Fruit fly (Drosophila melanogaster) whole organism, pupa: ENCODE results near the gene CG42579.

ENCODE experiments used
- CG17806 ChIP-seq: fragments of 200-800 bp; sonication (Bioruptor generic); optimal IDR thresholded peaks from 2 replicates; lab custom pipeline; 2018; ENCODE audit warnings: missing biosample characterization, mild to moderate bottlenecking, missing genetic modification characterization, moderate library complexity
- CG32121 ChIP-seq: fragments of 200-800 bp; sonication (Bioruptor generic); IDR thresholded peaks from 2 replicates; pipeline ENCODE4 v1.3.6; 2022; ENCODE audit warnings: missing biosample characterization, missing genetic modification characterization
- D1 ChIP-seq: fragments of 200-800 bp; sonication (Bioruptor generic); optimal IDR thresholded peaks from 2 replicates; lab custom pipeline; 2018; ENCODE audit warnings: missing biosample characterization, mild to moderate bottlenecking, missing genetic modification characterization, moderate library complexity
- EcR ChIP-seq: fragments of 200-800 bp; sonication (Bioruptor generic); optimal IDR thresholded peaks from 3 replicates; lab custom pipeline; 2019; ENCODE audit warnings: missing biosample characterization, missing genetic modification characterization, mild to moderate bottlenecking, moderate library complexity, missing genetic modification reagents
- Ets98B ChIP-seq: fragments of 200-800 bp; sonication (Bioruptor generic); IDR thresholded peaks from 2 replicates; pipeline ENCODE4 v1.3.6; 2022; ENCODE audit warnings: missing biosample characterization, missing genetic modification characterization
- Snoo ChIP-seq: fragments of 200-800 bp; sonication (Bioruptor generic); optimal IDR thresholded peaks from 3 replicates; lab custom pipeline; 2017; ENCODE audit warnings: missing biosample characterization, mild to moderate bottlenecking, missing genetic modification characterization, inconsistent platforms

dm6 chrX:20485880-20486279 is 41.6 kb upstream of the CG42579 start, which contains the start of gene CG15461:
- TF ChIP-seq D1 (tag; lab: Kevin White, UChicago) (no peak), EcR (GFP tag; lab: Kevin White, UChicago) (no peak), CG17806 (tag; lab: Kevin White, UChicago) (no peak), Ets98B (no peak), CG32121 (GFP tag; lab: Robert Waterston, UW) (no peak), Snoo (tag; lab: Kevin White, UChicago) (no peak)
